Fruit fly (Drosophila melanogaster): ENCODE data around the gene CG12880.

The CG12880 gene

DNA sequence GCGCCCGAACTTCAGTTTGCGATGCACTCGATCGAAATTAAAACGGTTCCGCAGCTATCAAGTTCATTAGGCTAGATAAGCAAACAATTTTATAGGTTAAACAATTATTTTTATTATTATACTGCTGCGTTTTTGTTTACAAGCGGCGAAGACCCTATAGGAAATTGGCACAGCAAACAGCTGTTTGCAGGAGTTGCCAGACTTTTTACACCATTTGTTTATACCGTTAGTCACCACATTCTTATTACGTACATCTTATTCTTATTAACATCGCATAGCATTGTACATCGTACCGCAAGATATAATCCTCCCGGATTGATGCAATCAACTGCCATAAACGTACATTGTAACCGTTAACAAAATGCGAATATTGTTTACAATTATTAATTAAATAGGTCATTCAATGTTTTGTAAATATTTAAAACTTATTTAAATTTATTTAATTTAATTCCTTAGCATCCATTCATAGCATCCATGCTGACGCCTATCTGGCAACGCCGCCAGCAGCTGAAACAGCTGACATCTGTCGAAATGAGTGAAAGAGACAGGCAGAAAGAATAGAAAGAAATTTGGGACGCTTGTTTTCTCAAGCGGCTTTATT is 20.9 kb downstream of the CG12880 start, which contains the start of the genes CROT and CG12877 (continued):
- TF ChIP-seq Eip78C (GFP tag) (peak; percentile 90), fd59A (GFP tag; optimal IDR thresholded peaks at IDR 0.05) (peak; percentile 70), dsx (GFP tag; optimal IDR thresholded peaks at IDR 0.05; ENCODE audit: poor library complexity, severe bottlenecking) (peak; percentile 47), Eip93F (GFP tag; optimal IDR thresholded peaks at IDR 0.05) (peak; percentile 28), svp (GFP tag) (peak; percentile 67), CG11902 (GFP tag; optimal IDR thresholded peaks at IDR 0.05) (peak; percentile 65), CG8632 (GFP tag; optimal IDR thresholded peaks at IDR 0.05) (peak; percentile 78), CG6854 (GFP tag; optimal IDR thresholded peaks at IDR 0.05) (no peak), eg (GFP tag; IDR thresholded peaks at IDR 0.05) (peak; percentile 85), net (GFP tag; optimal IDR thresholded peaks at IDR 0.05) (peak; percentile 76), CG10669 (GFP tag; optimal IDR thresholded peaks at IDR 0.05) (peak; percentile 71), Blimp-1 (GFP tag; optimal IDR thresholded peaks at IDR 0.05) (peak; percentile 41), Gug (GFP tag; IDR thresholded peaks at IDR 0.05) (peak; percentile 66), CG6792 (GFP tag; optimal IDR thresholded peaks at IDR 0.05) (peak; percentile 69), Hr4 (GFP tag; optimal IDR thresholded peaks at IDR 0.05) (peak; percentile 84), esn (GFP tag; optimal IDR thresholded peaks at IDR 0.05) (peak; percentile 82), CG6808 (GFP tag; optimal IDR thresholded peaks at IDR 0.05) (peak; percentile 54)

DNA sequence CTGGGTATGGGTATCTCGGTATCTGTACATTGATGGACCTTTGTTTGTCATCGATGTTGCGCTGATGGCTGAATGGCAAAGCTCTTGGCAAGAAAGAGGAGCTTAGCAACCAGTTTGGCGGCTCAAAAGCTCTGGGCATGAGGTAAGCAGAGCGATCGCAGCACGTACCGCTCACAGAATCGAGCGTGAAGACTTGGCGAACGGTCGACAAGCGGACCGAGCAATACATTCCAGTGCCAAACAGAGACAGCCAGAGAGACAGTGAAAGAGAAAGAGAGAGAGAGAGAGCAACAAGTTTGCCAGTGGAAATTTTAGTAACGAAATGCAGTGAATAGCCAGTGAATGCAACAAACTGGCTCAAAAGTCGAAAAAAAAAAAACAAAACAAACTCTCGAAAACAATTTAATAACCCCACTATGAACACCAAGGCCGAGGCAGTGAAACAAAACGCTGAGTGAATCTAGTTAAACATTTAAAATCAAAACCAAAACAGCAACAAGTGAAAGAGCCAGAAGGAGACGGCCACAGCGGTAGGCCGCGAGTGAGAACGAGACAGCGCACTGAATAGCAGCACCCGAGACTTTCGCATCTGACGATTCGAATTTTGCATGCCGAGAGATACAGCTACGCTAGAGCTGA is 50.7 kb downstream of the CG12880 start, which contains the start of gene Ets98B:
Ets98B (plus strand) TSS at position 172 of the 639 bp plus-strand sequence.
- TF ChIP-seq Sox102F (GFP tag; optimal IDR thresholded peaks at IDR 0.05) (no peak), pdm3 (GFP tag; optimal IDR thresholded peaks at IDR 0.05) (no peak), net (GFP tag; optimal IDR thresholded peaks at IDR 0.05) (peak; percentile 12), Sox15 (GFP tag; optimal IDR thresholded peaks at IDR 0.05) (no peak), dsx (GFP tag; optimal IDR thresholded peaks at IDR 0.05; ENCODE audit: poor library complexity, severe bottlenecking) (peak; percentile 21), CG4318 (GFP tag; optimal IDR thresholded peaks at IDR 0.05) (no peak), CG10631 (GFP tag; optimal IDR thresholded peaks at IDR 0.05) (no peak), CG16779 (tag; optimal IDR thresholded peaks at IDR 0.05) (no peak), CG8319 (GFP tag; optimal IDR thresholded peaks at IDR 0.05) (no peak), vri (GFP tag; optimal IDR thresholded peaks at IDR 0.05) (no peak), CG6163 (GFP tag; IDR thresholded peaks at IDR 0.05) (0 out of 3 replicates have a peak, but pooled peaks have one; percentile 38), Sox14 (GFP tag; optimal IDR thresholded peaks at IDR 0.05) (peak; percentile 14), Lpt (GFP tag; optimal IDR thresholded peaks at IDR 0.05) (no peak), Hr39 (GFP tag; optimal IDR thresholded peaks at IDR 0.05) (no peak), CG15336 (GFP tag; IDR thresholded peaks at IDR 0.05) (peak; percentile 23; the same call in 1 of the 2 replicates), Met (GFP tag; optimal IDR thresholded peaks at IDR 0.05) (peak; percentile 15), Blimp-1 (GFP tag; optimal IDR thresholded peaks at IDR 0.05) (no peak), fd59A (GFP tag; optimal IDR thresholded peaks at IDR 0.05) (no peak), CG3919 (GFP tag; optimal IDR thresholded peaks at IDR 0.05) (no peak), Eip78C (GFP tag) (peak; percentile 80), topi (GFP tag; optimal IDR thresholded peaks at IDR 0.05) (no peak), dac (GFP tag; optimal IDR thresholded peaks at IDR 0.05) (no peak), achi (GFP tag; optimal IDR thresholded peaks at IDR 0.05) (no peak), CG11902 (GFP tag; optimal IDR thresholded peaks at IDR 0.05) (no peak), Gug (GFP tag; IDR thresholded peaks at IDR 0.05) (no peak)

DNA sequence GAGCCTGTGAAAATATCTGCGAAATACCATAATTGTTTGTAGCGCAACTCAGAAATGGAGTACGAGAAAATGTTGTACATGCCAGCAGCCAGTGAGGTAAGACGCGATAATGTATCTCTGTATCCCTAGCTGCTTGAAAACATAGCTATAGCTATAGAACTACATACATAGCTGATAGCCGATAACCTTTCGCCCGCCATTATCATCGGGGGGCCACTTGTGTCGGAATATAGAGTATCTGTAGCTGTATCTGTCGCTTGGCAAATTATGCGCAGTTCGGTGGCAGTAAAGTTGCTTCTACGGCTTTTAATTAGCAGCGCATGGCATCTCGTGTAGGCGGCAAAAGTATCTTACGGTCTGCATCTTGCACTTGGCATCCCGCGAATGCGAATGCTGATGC is 51.3 kb downstream of the CG12880 start:
- no peak for TF ChIP-seq CG11902 (GFP tag; optimal IDR thresholded peaks at IDR 0.05)
- peak; percentile 98 for TF ChIP-seq svp (GFP tag)
- no peak for TF ChIP-seq Sox102F (GFP tag; optimal IDR thresholded peaks at IDR 0.05)
